Worm (Caenorhabditis elegans): ENCODE results near the gene scl-9.

ce11 chrIV:13009507-13009906 is 37.4 kb upstream of the scl-9 start:
- TF ChIP-seq F13C5.2 (tag; optimal IDR thresholded peaks at IDR 0.05) (no peak), tbx-11 (GFP tag; IDR thresholded peaks at IDR 0.05) (no peak), ama-1 (optimal IDR thresholded peaks at IDR 0.05) (no peak), flt-1 (GFP tag; IDR thresholded peaks at IDR 0.05) (no peak), pes-1 (GFP tag; IDR thresholded peaks at IDR 0.05) (no peak), hnd-1 (tag; optimal IDR thresholded peaks at IDR 0.05) (no peak), ceh-36 (tag; optimal IDR thresholded peaks at IDR 0.05) (no peak)

Measured in whole organism, early embryonic.